Fruit fly (Drosophila melanogaster) whole organism, wandering third instar larva: Measurements from ENCODE around the gene Adi1.

Experiments used
- Dfd ChIP-seq: fragments of >200 bp; optimal IDR thresholded peaks from 2 replicates; lab custom pipeline; 2017; ENCODE audit warnings: missing biosample characterization, missing genetic modification characterization
- Hr78 ChIP-seq: fragments of >200 bp; optimal IDR thresholded peaks from 2 replicates; lab custom pipeline; 2017; ENCODE audit warnings: missing biosample characterization, missing genetic modification characterization
- Mio ChIP-seq: sonication (Bioruptor generic); optimal IDR thresholded peaks from 2 replicates; lab custom pipeline; 2016; ENCODE audit warnings: missing biosample characterization, missing genetic modification characterization
- psq ChIP-seq: fragments of 200-800 bp; sonication (Bioruptor generic); optimal IDR thresholded peaks from 3 replicates; lab custom pipeline; 2017; ENCODE audit warnings: missing biosample characterization, mild to moderate bottlenecking, missing genetic modification characterization, moderate library complexity

DNA sequence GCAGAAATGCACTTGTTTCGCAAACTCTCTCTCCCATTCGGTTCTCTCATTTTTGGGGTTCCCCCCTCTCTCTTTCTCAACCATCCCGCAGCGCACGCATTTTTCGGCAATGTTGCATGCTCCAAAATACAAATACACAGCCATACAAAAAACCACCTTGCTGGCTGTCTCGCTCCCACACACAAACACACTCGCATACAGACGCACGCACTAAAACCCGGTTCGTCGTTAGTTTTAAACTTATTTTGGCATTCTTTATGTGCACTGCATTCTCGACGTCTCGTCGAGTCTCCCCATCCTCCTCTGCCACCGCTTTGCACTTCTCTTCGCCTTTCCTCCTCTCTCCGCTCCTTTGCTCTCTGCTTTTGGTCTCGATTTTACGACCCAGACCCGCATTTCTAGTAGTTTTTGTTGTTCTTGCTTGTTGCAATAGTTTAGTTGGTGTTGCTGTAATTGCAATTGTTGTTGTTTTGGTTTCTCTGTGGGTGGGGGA lies 3.4 kb downstream of the Adi1 start:
- TF ChIP-seq Mio (GFP tag; lab: Kevin White, UChicago) (no peak), Hr78 (no peak), Dfd (GFP tag; lab: Kevin White, UChicago) (no peak), psq (GFP tag; lab: Kevin White, UChicago) (peak; percentile 95)
